Worm (Caenorhabditis elegans) whole organism, L3 larva: Measurements from ENCODE around the gene F11C1.4.

ENCODE experiments used
- R02D3.7 ChIP-seq: fragments of 150-350 bp; optimal IDR thresholded peaks from 2 replicates; lab custom pipeline; 2014; ENCODE audit warnings: missing biosample characterization, missing genetic modification characterization
- ZK546.5 ChIP-seq: sonication (generic microtip); optimal IDR thresholded peaks from 2 replicates; lab custom pipeline; 2017; ENCODE audit warnings: missing biosample characterization, missing genetic modification characterization
- aly-2 ChIP-seq: fragments of 150-350 bp; optimal IDR thresholded peaks from 2 replicates; lab custom pipeline; 2014; ENCODE audit warnings: missing biosample characterization, missing genetic modification characterization
- ceh-28 ChIP-seq: fragments of 150-350 bp; optimal IDR thresholded peaks from 2 replicates; lab custom pipeline; 2014; ENCODE audit warnings: missing biosample characterization, missing genetic modification reagents, missing genetic modification characterization
- ceh-82 ChIP-seq: fragments of 150-350 bp; optimal IDR thresholded peaks from 2 replicates; lab custom pipeline; 2014; ENCODE audit warnings: missing biosample characterization, missing genetic modification characterization
- daf-12 ChIP-seq: fragments of 150-350 bp; optimal IDR thresholded peaks from 2 replicates; lab custom pipeline; 2014; ENCODE audit warnings: missing biosample characterization, missing genetic modification reagents, missing genetic modification characterization
- egl-5 ChIP-seq: fragments of 150-350 bp; optimal IDR thresholded peaks from 2 replicates; lab custom pipeline; 2017; ENCODE audit warnings: missing biosample characterization, missing genetic modification reagents, missing genetic modification characterization, inconsistent platforms
- elt-1 ChIP-seq: fragments of 150-350 bp; optimal IDR thresholded peaks from 2 replicates; lab custom pipeline; 2014; ENCODE audit warnings: missing biosample characterization, missing genetic modification characterization
- elt-2 ChIP-seq: sonication (generic microtip); optimal IDR thresholded peaks from 2 replicates; lab custom pipeline; 2016; ENCODE audit warnings: missing genetic modification reagents, mild to moderate bottlenecking, missing genetic modification characterization, missing compliant biosample characterization
- elt-3 ChIP-seq, 3 experiments: fragments of 150-350 bp in 1 of 3; sonication (generic microtip) in 2 of 3; optimal IDR thresholded peaks; 2 replicates in 2 of 3; 4 replicates in 1 of 3; lab custom pipeline; 2014 to 2017; ENCODE audit warnings: missing biosample characterization in 3 of 3, missing genetic modification characterization in 3 of 3
- eor-1 ChIP-seq, 2 experiments: fragments of 150-350 bp; optimal IDR thresholded peaks; 2 replicates each; lab custom pipeline; 2014 to 2018; ENCODE audit warnings: missing biosample characterization in 2 of 2, missing genetic modification characterization in 2 of 2
- fkh-10 ChIP-seq: sonication (generic microtip); optimal IDR thresholded peaks from 2 replicates; lab custom pipeline; 2017; ENCODE audit warnings: missing biosample characterization, missing genetic modification reagents, missing genetic modification characterization
- fkh-2 ChIP-seq: fragments of 150-350 bp; optimal IDR thresholded peaks from 2 replicates; lab custom pipeline; 2014; ENCODE audit warnings: missing biosample characterization, missing genetic modification reagents, missing genetic modification characterization
- fos-1 ChIP-seq: fragments of 150-350 bp; optimal IDR thresholded peaks from 2 replicates; lab custom pipeline; 2014; ENCODE audit warnings: missing biosample characterization, missing genetic modification characterization
- hmg-11 ChIP-seq: sonication (generic microtip); optimal IDR thresholded peaks from 2 replicates; lab custom pipeline; 2016; ENCODE audit warnings: missing genetic modification characterization, missing compliant biosample characterization
- jun-1 ChIP-seq: fragments of 150-350 bp; optimal IDR thresholded peaks from 2 replicates; lab custom pipeline; 2014; ENCODE audit warnings: missing biosample characterization, missing genetic modification reagents, missing genetic modification characterization
- lin-15B ChIP-seq: fragments of 150-350 bp; optimal IDR thresholded peaks from 2 replicates; lab custom pipeline; 2014; ENCODE audit warnings: missing biosample characterization, missing genetic modification characterization
- lin-39 ChIP-seq: fragments of 150-350 bp; optimal IDR thresholded peaks from 2 replicates; lab custom pipeline; 2018; ENCODE audit warnings: missing biosample characterization, missing genetic modification reagents, missing genetic modification characterization
- lsy-12 ChIP-seq: sonication (generic microtip); optimal IDR thresholded peaks from 2 replicates; lab custom pipeline; 2016; ENCODE audit warnings: mild to moderate bottlenecking, missing genetic modification characterization, missing compliant biosample characterization
- mdl-1 ChIP-seq: fragments of 150-350 bp; optimal IDR thresholded peaks from 2 replicates; lab custom pipeline; 2014; ENCODE audit warnings: missing biosample characterization, missing genetic modification characterization
- mml-1 ChIP-seq: fragments of 150-350 bp; sonication (generic microtip); optimal IDR thresholded peaks from 3 replicates; lab custom pipeline; 2014; ENCODE audit warnings: missing biosample characterization, missing genetic modification characterization
- nfya-1 ChIP-seq: sonication (generic microtip); optimal IDR thresholded peaks from 2 replicates; lab custom pipeline; 2017; ENCODE audit warnings: missing genetic modification characterization, mild to moderate bottlenecking, missing compliant biosample characterization, antibody characterized with exemption, moderate library complexity; ENCODE audit not compliant: insufficient read depth
- nhr-23 ChIP-seq: fragments of 150-350 bp; optimal IDR thresholded peaks from 2 replicates; lab custom pipeline; 2014; ENCODE audit warnings: missing biosample characterization, missing genetic modification reagents, missing genetic modification characterization
- nhr-237 ChIP-seq: fragments of 150-350 bp; optimal IDR thresholded peaks from 2 replicates; lab custom pipeline; 2014; ENCODE audit warnings: missing biosample characterization, missing genetic modification characterization
- nhr-25 ChIP-seq: sonication (generic microtip); optimal IDR thresholded peaks from 2 replicates; lab custom pipeline; 2017; ENCODE audit warnings: missing biosample characterization, missing genetic modification characterization
- nhr-28 ChIP-seq: fragments of 150-350 bp; optimal IDR thresholded peaks from 2 replicates; lab custom pipeline; 2014; ENCODE audit warnings: missing biosample characterization, missing genetic modification characterization
- nhr-43 ChIP-seq: sonication (generic microtip); optimal IDR thresholded peaks from 2 replicates; lab custom pipeline; 2016; ENCODE audit warnings: mild to moderate bottlenecking, missing genetic modification characterization, missing compliant biosample characterization; ENCODE audit not compliant: poor library complexity, severe bottlenecking
- nhr-67 ChIP-seq: fragments of 150-350 bp; optimal IDR thresholded peaks from 2 replicates; lab custom pipeline; 2014; ENCODE audit warnings: missing biosample characterization, missing genetic modification characterization
- nhr-76 ChIP-seq: fragments of 150-350 bp; sonication (generic microtip); optimal IDR thresholded peaks from 5 replicates; lab custom pipeline; 2014; ENCODE audit warnings: missing biosample characterization, missing genetic modification characterization
- pha-4 ChIP-seq: fragments of 150-350 bp; optimal IDR thresholded peaks from 2 replicates; lab custom pipeline; 2014; ENCODE audit warnings: missing biosample characterization, missing genetic modification reagents, missing genetic modification characterization
- pqm-1 ChIP-seq: fragments of 150-350 bp; optimal IDR thresholded peaks from 2 replicates; lab custom pipeline; 2017; ENCODE audit warnings: missing biosample characterization, missing genetic modification characterization, inconsistent platforms
- sea-2 ChIP-seq: fragments of 150-350 bp; sonication (generic microtip); optimal IDR thresholded peaks from 4 replicates; lab custom pipeline; 2014; ENCODE audit warnings: missing biosample characterization, missing genetic modification reagents, missing genetic modification characterization
- skn-1 ChIP-seq: fragments of 150-350 bp; optimal IDR thresholded peaks from 2 replicates; lab custom pipeline; 2014; ENCODE audit warnings: missing biosample characterization, missing genetic modification characterization
- snpc-4 ChIP-seq: fragments of 150-350 bp; optimal IDR thresholded peaks from 2 replicates; lab custom pipeline; 2014; ENCODE audit warnings: missing biosample characterization, missing genetic modification characterization
- tbx-2 ChIP-seq: sonication (generic microtip); optimal IDR thresholded peaks from 2 replicates; lab custom pipeline; 2016; ENCODE audit warnings: mild to moderate bottlenecking, missing genetic modification characterization, missing compliant biosample characterization
- unc-62 ChIP-seq: fragments of 150-350 bp; sonication (generic microtip); optimal IDR thresholded peaks from 4 replicates; lab custom pipeline; 2014; ENCODE audit warnings: missing biosample characterization, missing genetic modification reagents, missing genetic modification characterization
- zag-1 ChIP-seq: fragments of 150-350 bp; optimal IDR thresholded peaks from 2 replicates; lab custom pipeline; 2014; ENCODE audit warnings: missing biosample characterization, missing genetic modification characterization
- ztf-11 ChIP-seq: fragments of 150-350 bp; optimal IDR thresholded peaks from 2 replicates; lab custom pipeline; 2014; ENCODE audit warnings: missing biosample characterization, missing genetic modification characterization

Gene F11C1.4

DNA sequence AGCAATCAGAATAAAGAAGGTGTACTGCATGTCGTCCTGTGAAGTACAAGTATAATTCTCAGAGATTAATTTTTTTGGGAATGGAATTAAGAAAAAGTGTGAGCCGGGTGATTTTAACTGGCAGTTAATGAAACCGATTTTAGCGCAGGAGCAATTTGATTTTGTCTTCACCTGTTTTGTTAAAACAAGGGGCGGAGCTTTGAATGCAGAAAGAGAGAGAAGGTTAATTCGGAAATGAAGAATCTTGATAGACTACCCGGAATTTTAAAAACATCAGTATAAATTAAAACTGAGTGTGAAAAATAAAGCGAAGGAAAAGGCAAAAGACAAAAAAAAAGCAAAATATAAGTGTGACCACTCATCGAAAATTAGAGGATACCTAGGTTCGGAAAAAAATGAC, 30.3 kb upstream of the F11C1.4 start, which contains the start of gene C05E7.3:
C05E7.3 (minus strand) TSS at position 101 of the 400 bp plus-strand sequence.
- no peak for TF ChIP-seq lin-15B
- TF ChIP-seq ceh-82 (tag; lab: Kevin White, UChicago): no peak
- no peak for TF ChIP-seq hmg-11

DNA sequence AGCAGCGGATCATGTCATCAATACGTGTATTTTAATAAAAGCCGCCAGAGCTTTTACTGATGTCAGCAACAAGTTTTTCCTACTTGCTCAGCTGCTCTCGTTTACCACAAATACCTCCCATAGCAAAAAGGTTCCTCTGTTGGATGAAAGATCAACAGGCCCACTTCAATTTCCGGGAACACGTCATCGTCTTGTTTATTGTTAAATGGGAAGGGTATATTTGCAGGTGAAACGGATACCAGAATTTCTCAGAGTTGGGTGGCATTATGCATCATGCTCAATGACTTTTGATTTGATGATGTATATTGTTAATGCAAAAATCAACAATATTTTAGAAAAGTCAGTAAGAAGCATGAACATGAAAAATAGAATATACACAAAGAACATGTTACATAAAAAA, 25.7 kb upstream of the F11C1.4 start:
- TF ChIP-seq nhr-76 (no peak), nhr-25 (tag; lab: Kevin White, UChicago) (no peak), ceh-82 (tag; lab: Kevin White, UChicago) (no peak), egl-5 (tag; lab: Kevin White, UChicago) (no peak)

ce11 chrX:12958897-12959296, 18.0 kb upstream of the F11C1.4 start:
- no peak for TF ChIP-seq sea-2
- TF ChIP-seq fkh-10 (GFP tag; lab: Kevin White, UChicago): peak; percentile 76
- TF ChIP-seq elt-3 (tag; optimal IDR thresholded peaks at IDR 0.05; lab: Kevin White, UChicago): no peak
- TF ChIP-seq, all 47 proteins: peak for 1

DNA sequence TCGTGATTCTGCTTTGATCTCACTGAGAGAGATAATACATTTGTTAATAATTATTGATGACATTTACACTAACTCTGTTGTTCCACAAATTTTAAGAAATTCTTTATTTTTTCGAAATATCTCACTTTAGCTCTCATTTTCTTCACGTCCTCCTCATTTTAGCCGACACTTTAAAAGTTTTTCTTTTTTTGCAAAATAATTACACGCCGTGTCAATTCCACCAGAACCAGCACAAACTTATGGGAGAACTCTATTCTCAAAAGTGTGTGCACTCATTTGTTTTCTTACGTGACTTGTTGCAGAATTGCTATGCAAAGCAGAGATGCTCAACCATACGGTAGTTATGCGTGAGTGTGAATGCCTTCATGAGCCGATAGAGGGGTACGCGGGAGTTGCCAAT, 11.7 kb upstream of the F11C1.4 start, which contains the start of gene frpr-2:
frpr-2 (plus strand) TSS at position 301 of the 400 bp plus-strand sequence.
- TF ChIP-seq skn-1 (tag; lab: Kevin White, UChicago) (no peak), snpc-4 (tag; lab: Kevin White, UChicago) (no peak), ZK546.5 (tag; lab: Kevin White, UChicago) (no peak), mdl-1 (no peak), unc-62 (GFP tag; lab: Kevin White, UChicago) (no peak), nhr-67 (tag; lab: Kevin White, UChicago) (no peak)
- TF ChIP-seq, all 47 proteins: peak for 0

- TF ChIP-seq hmg-11 (peak; percentile 70), jun-1 (tag; lab: Kevin White, UChicago) (peak; percentile 61), nhr-25 (tag; lab: Kevin White, UChicago) (peak; percentile 94), pqm-1 (tag; lab: Kevin White, UChicago) (peak; percentile 40), tbx-2 (tag; lab: Kevin White, UChicago) (peak; percentile 35), elt-1 (peak; percentile 61), nhr-67 (tag; lab: Kevin White, UChicago) (no peak), nfya-1 (tag; lab: Kevin White, UChicago) (no peak), R02D3.7 (tag; lab: Kevin White, UChicago) (peak; percentile 52), elt-2 (tag; lab: Kevin White, UChicago) (peak; percentile 20), elt-3 (tag; optimal IDR thresholded peaks at IDR 0.05; lab: Kevin White, UChicago) (peak in 1 of 3 experiments; percentile 24), mdl-1 (no peak), unc-62 (GFP tag; lab: Kevin White, UChicago) (no peak), eor-1 (tag; optimal IDR thresholded peaks at IDR 0.05; lab: Kevin White, UChicago) (no peak), ztf-11 (tag; lab: Kevin White, UChicago) (no peak), fos-1 (tag; lab: Kevin White, UChicago) (no peak), lin-15B (peak; percentile 81), ceh-82 (tag; lab: Kevin White, UChicago) (peak; percentile 4), nhr-76 (no peak), fkh-10 (GFP tag; lab: Kevin White, UChicago) (no peak), nhr-237 (no peak), nhr-28 (tag; lab: Kevin White, UChicago) (no peak), pha-4 (tag; lab: Kevin White, UChicago) (peak; percentile 87), nhr-23 (tag; lab: Kevin White, UChicago) (peak; percentile 96), ceh-28 (peak; percentile 55), mml-1 (tag; lab: Kevin White, UChicago) (no peak), lin-39 (tag; lab: Kevin White, UChicago) (peak; percentile 68), fkh-2 (tag; lab: Kevin White, UChicago) (no peak), snpc-4 (tag; lab: Kevin White, UChicago) (no peak), lsy-12 (tag; lab: Kevin White, UChicago) (peak; percentile 6), zag-1 (tag; lab: Kevin White, UChicago) (no peak), daf-12 (tag; lab: Kevin White, UChicago) (no peak), nhr-43 (tag; lab: Kevin White, UChicago) (peak; percentile 86), aly-2 (tag; lab: Kevin White, UChicago) (no peak)
Observed at ce11 chrX:12975595-12976089, 1.2 kb upstream of the F11C1.4 start, which contains the start of gene ppk-3. TSS of gene ppk-3 (minus strand) at chrX:12975645.
